Fruit fly (Drosophila melanogaster) whole organism, embryonic: ENCODE data around the gene CG10550.

Experiments used
- Atf3 ChIP-seq: fragments of 200-800 bp; sonication (Bioruptor generic); optimal IDR thresholded peaks from 3 replicates; lab custom pipeline; 2016; ENCODE audit warnings: missing biosample characterization, missing genetic modification characterization
- CG10979 ChIP-seq: fragments of 200-800 bp; sonication (Bioruptor generic); optimal IDR thresholded peaks from 2 replicates; lab custom pipeline; 2018; ENCODE audit warnings: missing biosample characterization, mild to moderate bottlenecking, missing genetic modification characterization, moderate library complexity
- CG11504 ChIP-seq: fragments of 200-800 bp; sonication (Bioruptor generic); optimal IDR thresholded peaks from 3 replicates; lab custom pipeline; 2019; ENCODE audit warnings: missing biosample characterization, mild to moderate bottlenecking, missing genetic modification characterization, moderate library complexity
- CG13424 ChIP-seq: fragments of 200-800 bp; sonication (Bioruptor generic); optimal IDR thresholded peaks from 2 replicates; lab custom pipeline; 2019; ENCODE audit warnings: missing biosample characterization, mild to moderate bottlenecking, missing genetic modification characterization, moderate library complexity
- CG13624 ChIP-seq: fragments of 200-800 bp; sonication (Bioruptor generic); optimal IDR thresholded peaks from 2 replicates; lab custom pipeline; 2016; ENCODE audit warnings: missing biosample characterization, missing genetic modification characterization
- CG2120 ChIP-seq: fragments of 200-800 bp; sonication (Bioruptor generic); optimal IDR thresholded peaks from 3 replicates; lab custom pipeline; 2016; ENCODE audit warnings: missing biosample characterization, missing genetic modification characterization
- CG2199 ChIP-seq: fragments of 200-800 bp; sonication (Bioruptor generic); IDR thresholded peaks from 3 replicates; pipeline ENCODE4 v1.3.6; 2022; ENCODE audit warnings: missing biosample characterization, missing genetic modification characterization
- CG2202 ChIP-seq: fragments of 200-800 bp; sonication (Bioruptor generic); optimal IDR thresholded peaks from 2 replicates; lab custom pipeline; 2018; ENCODE audit warnings: missing biosample characterization, mild to moderate bottlenecking, missing genetic modification characterization
- CG33213 ChIP-seq: fragments of 200-800 bp; sonication (Bioruptor generic); optimal IDR thresholded peaks from 3 replicates; lab custom pipeline; 2016; ENCODE audit warnings: missing biosample characterization, missing genetic modification characterization
- CG34422 ChIP-seq: fragments of 200-800 bp; sonication (Bioruptor generic); IDR thresholded peaks from 3 replicates; pipeline ENCODE4 v1.3.6; 2022; ENCODE audit warnings: missing biosample characterization, missing genetic modification characterization
- CG3995 ChIP-seq: fragments of 200-800 bp; sonication (Bioruptor generic); optimal IDR thresholded peaks from 3 replicates; lab custom pipeline; 2016; ENCODE audit warnings: missing biosample characterization, missing genetic modification characterization
- CG4854 ChIP-seq: fragments of 200-800 bp; sonication (Bioruptor generic); optimal IDR thresholded peaks from 2 replicates; lab custom pipeline; 2016; ENCODE audit warnings: missing biosample characterization, missing genetic modification characterization, inconsistent platforms
- CG6654 ChIP-seq: fragments of 200-800 bp; sonication (Bioruptor generic); optimal IDR thresholded peaks from 2 replicates; lab custom pipeline; 2017; ENCODE audit warnings: missing biosample characterization, mild to moderate bottlenecking, missing genetic modification characterization
- CG7786 ChIP-seq: fragments of 200-800 bp; sonication (Bioruptor generic); optimal IDR thresholded peaks from 2 replicates; lab custom pipeline; 2016; ENCODE audit warnings: missing biosample characterization, missing genetic modification characterization
- CG9727 ChIP-seq: fragments of 200-800 bp; sonication (Bioruptor generic); optimal IDR thresholded peaks from 3 replicates; lab custom pipeline; 2017; ENCODE audit warnings: missing biosample characterization, mild to moderate bottlenecking, missing genetic modification characterization
- CTCF ChIP-seq: fragments of 200-800 bp; sonication (Bioruptor generic); optimal IDR thresholded peaks from 2 replicates; lab custom pipeline; 2017; ENCODE audit warnings: missing biosample characterization, mild to moderate bottlenecking, missing genetic modification characterization, moderate library complexity
- Dll ChIP-seq: fragments of 200-800 bp; sonication (Bioruptor generic); IDR thresholded peaks from 4 replicates; pipeline ENCODE4 v1.3.6; 2022; ENCODE audit warnings: missing biosample characterization, missing genetic modification characterization; ENCODE audit not compliant: partially characterized antibody
- Dp ChIP-seq: fragments of 200-800 bp; sonication (Bioruptor generic); optimal IDR thresholded peaks from 2 replicates; lab custom pipeline; 2018; ENCODE audit warnings: missing biosample characterization, mild to moderate bottlenecking, missing genetic modification characterization, moderate library complexity
- Dref ChIP-seq: fragments of 200-800 bp; sonication (Bioruptor generic); IDR thresholded peaks from 2 replicates; pipeline ENCODE4 v1.3.6; 2022; ENCODE audit warnings: missing biosample characterization, missing genetic modification characterization
- ERR ChIP-seq: fragments of 200-800 bp; sonication (Bioruptor generic); optimal IDR thresholded peaks from 2 replicates; lab custom pipeline; 2016; ENCODE audit warnings: missing biosample characterization, missing genetic modification characterization
- H15 ChIP-seq: fragments of 200-800 bp; sonication (Bioruptor generic); IDR thresholded peaks from 3 replicates; pipeline ENCODE4 v1.3.6; 2022; ENCODE audit warnings: missing biosample characterization, missing genetic modification characterization
- Hsf ChIP-seq: fragments of 200-800 bp; sonication (Bioruptor generic); optimal IDR thresholded peaks from 3 replicates; lab custom pipeline; 2016; ENCODE audit warnings: missing biosample characterization, missing genetic modification characterization
- MESR4 ChIP-seq: fragments of 200-800 bp; sonication (Bioruptor generic); optimal IDR thresholded peaks from 2 replicates; lab custom pipeline; 2018; ENCODE audit warnings: missing biosample characterization, mild to moderate bottlenecking, missing genetic modification characterization, moderate library complexity
- Med ChIP-seq: fragments of 200-800 bp; sonication (Bioruptor generic); peaks from one replicate; lab custom pipeline; 2016; ENCODE audit warnings: missing biosample characterization, missing genetic modification characterization, mild to moderate bottlenecking, inconsistent platforms, moderate library complexity
- Neu2 ChIP-seq: fragments of 200-800 bp; sonication (Bioruptor generic); optimal IDR thresholded peaks from 3 replicates; lab custom pipeline; 2016; ENCODE audit warnings: missing biosample characterization, missing genetic modification characterization, borderline replicate concordance
- Scr ChIP-seq: fragments of 200-800 bp; sonication (Bioruptor generic); IDR thresholded peaks from 2 replicates; pipeline ENCODE4 v1.3.6; 2022; ENCODE audit warnings: missing biosample characterization, missing genetic modification characterization; ENCODE audit not compliant: partially characterized antibody
- Sox100B ChIP-seq: fragments of 200-800 bp; sonication (Bioruptor generic); optimal IDR thresholded peaks from 3 replicates; lab custom pipeline; 2018; ENCODE audit warnings: missing biosample characterization, mild to moderate bottlenecking, missing genetic modification characterization
- Ssrp ChIP-seq: fragments of 200-800 bp; sonication (Bioruptor generic); optimal IDR thresholded peaks from 2 replicates; lab custom pipeline; 2018; ENCODE audit warnings: missing biosample characterization, mild to moderate bottlenecking, missing genetic modification characterization, moderate library complexity
- Stat92E ChIP-seq, 3 experiments: fragments of >200 bp in 2 of 3; fragments of 200-800 bp in 1 of 3; sonication (Bioruptor generic) in 1 of 3; optimal IDR thresholded peaks; 2 replicates each; lab custom pipeline; 2017 to 2019; ENCODE audit warnings: missing biosample characterization in 3 of 3, missing genetic modification characterization in 3 of 3, mild to moderate bottlenecking in 1 of 3, moderate library complexity in 1 of 3
- crp ChIP-seq, 2 experiments: fragments of 200-800 bp; sonication (Bioruptor generic); optimal IDR thresholded peaks; 2 replicates in 1 of 2; 3 replicates in 1 of 2; lab custom pipeline; 2017; ENCODE audit warnings: missing biosample characterization in 2 of 2, missing genetic modification characterization in 2 of 2, mild to moderate bottlenecking in 1 of 2, moderate library complexity in 1 of 2
- gfzf ChIP-seq: fragments of 200-800 bp; sonication (Bioruptor generic); optimal IDR thresholded peaks from 2 replicates; lab custom pipeline; 2016; ENCODE audit warnings: missing biosample characterization, mild to moderate bottlenecking, missing genetic modification characterization, moderate library complexity
- gsb-n ChIP-seq: fragments of 200-800 bp; sonication (Bioruptor generic); optimal IDR thresholded peaks from 3 replicates; lab custom pipeline; 2018; ENCODE audit warnings: missing biosample characterization, mild to moderate bottlenecking, missing genetic modification characterization
- insv ChIP-seq, 2 experiments: fragments of 200-800 bp; sonication (Bioruptor generic); optimal IDR thresholded peaks; 3 replicates each; lab custom pipeline; 2016 to 2018; ENCODE audit warnings: missing biosample characterization in 2 of 2, missing genetic modification characterization in 2 of 2
- knrl ChIP-seq: fragments of 200-800 bp; sonication (Bioruptor generic); IDR thresholded peaks from 3 replicates; pipeline ENCODE4 v1.3.6; 2022; ENCODE audit warnings: missing biosample characterization, missing genetic modification characterization; ENCODE audit not compliant: partially characterized antibody
- lola ChIP-seq, 3 experiments: fragments of >200 bp in 2 of 3; fragments of 200-800 bp in 1 of 3; sonication (Bioruptor generic) in 1 of 3; optimal IDR thresholded peaks; 2 replicates each; lab custom pipeline; 2017 to 2019; ENCODE audit warnings: missing biosample characterization in 3 of 3, missing genetic modification characterization in 3 of 3, mild to moderate bottlenecking in 1 of 3, moderate library complexity in 1 of 3
- nerfin-2 ChIP-seq: fragments of 200-800 bp; sonication (Bioruptor generic); IDR thresholded peaks from 2 replicates; pipeline ENCODE4 v1.3.6; 2022; ENCODE audit warnings: missing biosample characterization, missing genetic modification characterization; ENCODE audit not compliant: partially characterized antibody
- onecut ChIP-seq: fragments of 200-800 bp; sonication (Bioruptor generic); IDR thresholded peaks from 2 replicates; pipeline ENCODE4 v1.3.6; 2022; ENCODE audit warnings: missing biosample characterization, missing genetic modification characterization
- p53 ChIP-seq: fragments of 200-800 bp; sonication (Bioruptor generic); optimal IDR thresholded peaks from 2 replicates; lab custom pipeline; 2016; ENCODE audit warnings: missing biosample characterization, missing genetic modification characterization
- pho ChIP-seq: fragments of 200-800 bp; sonication (Bioruptor generic); optimal IDR thresholded peaks from 2 replicates; lab custom pipeline; 2016; ENCODE audit warnings: missing biosample characterization, missing genetic modification characterization
- ranshi ChIP-seq: fragments of 200-800 bp; sonication (Bioruptor generic); IDR thresholded peaks from 2 replicates; pipeline ENCODE4 v1.3.6; 2022; ENCODE audit warnings: missing biosample characterization, missing genetic modification characterization
- row ChIP-seq: fragments of 200-800 bp; sonication (Bioruptor generic); IDR thresholded peaks from 3 replicates; pipeline ENCODE4 v1.3.6; 2022; ENCODE audit warnings: missing biosample characterization, missing genetic modification characterization
- slbo ChIP-seq: fragments of 200-800 bp; sonication (Bioruptor generic); IDR thresholded peaks from 2 replicates; pipeline ENCODE4 v1.3.6; 2022; ENCODE audit warnings: missing biosample characterization, missing genetic modification characterization
- slp2 ChIP-seq: fragments of 200-800 bp; sonication (Bioruptor generic); optimal IDR thresholded peaks from 2 replicates; lab custom pipeline; 2016; ENCODE audit warnings: missing biosample characterization, missing genetic modification characterization
- sr ChIP-seq: fragments of 200-800 bp; sonication (Bioruptor generic); IDR thresholded peaks from 3 replicates; pipeline ENCODE4 v1.3.6; 2022; ENCODE audit warnings: missing biosample characterization, missing genetic modification characterization
- sug ChIP-seq: fragments of 200-800 bp; optimal IDR thresholded peaks from 2 replicates; lab custom pipeline; 2019; ENCODE audit warnings: missing biosample characterization, mild to moderate bottlenecking, missing genetic modification characterization, moderate library complexity
- trem ChIP-seq: fragments of 200-800 bp; optimal IDR thresholded peaks from 3 replicates; lab custom pipeline; 2019; ENCODE audit warnings: missing biosample characterization, mild to moderate bottlenecking, missing genetic modification characterization, moderate library complexity
- wek ChIP-seq: fragments of 200-800 bp; sonication (Bioruptor generic); optimal IDR thresholded peaks from 3 replicates; lab custom pipeline; 2018; ENCODE audit warnings: missing biosample characterization, mild to moderate bottlenecking, missing genetic modification characterization, moderate library complexity
- zen ChIP-seq: fragments of 200-800 bp; sonication (Bioruptor generic); optimal IDR thresholded peaks from 3 replicates; lab custom pipeline; 2018; ENCODE audit warnings: missing biosample characterization, mild to moderate bottlenecking, missing genetic modification characterization, moderate library complexity
- zfh2 ChIP-seq: fragments of 200-800 bp; sonication (Bioruptor generic); optimal IDR thresholded peaks from 2 replicates; lab custom pipeline; 2016; ENCODE audit warnings: missing biosample characterization, missing genetic modification characterization

CG10550 gene

dm6 chr3R:25265589-25266201, 42.5 kb downstream of the CG10550 start, which contains the start of the genes GlnRS and RIOK2 (continued):
- TF ChIP-seq ERR (GFP tag; lab: Kevin White, UChicago), result peak; percentile 35
- TF ChIP-seq Scr, result peak; percentile 94
- TF ChIP-seq slp2 (GFP tag; lab: Kevin White, UChicago), result no peak
- TF ChIP-seq pho (GFP tag; lab: Kevin White, UChicago), result peak; percentile 5
- no peak for TF ChIP-seq gsb-n (tag; lab: Kevin White, UChicago)
- peak; percentile 35 for TF ChIP-seq Hsf (GFP tag; lab: Kevin White, UChicago)
- TF ChIP-seq Atf3, result peak; percentile 5
- TF ChIP-seq CG13424 (tag; lab: Kevin White, UChicago), result peak; percentile 14
- peak; percentile 43; the same call in 1 of the 2 replicates for TF ChIP-seq slbo
- no peak for TF ChIP-seq Sox100B (GFP tag; lab: Kevin White, UChicago)
- TF ChIP-seq CG33213 (GFP tag; lab: Kevin White, UChicago), result peak; percentile 54
- TF ChIP-seq insv (GFP tag; optimal IDR thresholded peaks at IDR 0.05; lab: Kevin White, UChicago), result no peak
- peak; percentile 95 for TF ChIP-seq MESR4 (GFP tag; lab: Kevin White, UChicago)
- peak; percentile 56 for TF ChIP-seq sug
- TF ChIP-seq zen (tag; lab: Kevin White, UChicago), result peak; percentile 41
- TF ChIP-seq CTCF (GFP tag; lab: Kevin White, UChicago), result peak; percentile 10
- peak; percentile 27 for TF ChIP-seq zfh2 (GFP tag; lab: Kevin White, UChicago)
- peak in 1 of 3 experiments; percentile 12 for TF ChIP-seq Stat92E (GFP tag; optimal IDR thresholded peaks at IDR 0.05; lab: Kevin White, UChicago)
- no peak for TF ChIP-seq onecut (GFP tag; lab: Robert Waterston, UW)
- no peak for TF ChIP-seq Ssrp (tag; lab: Kevin White, UChicago)
- TF ChIP-seq H15 (GFP tag; lab: Robert Waterston, UW), result no peak
- no peak for TF ChIP-seq ranshi (GFP tag; lab: Robert Waterston, UW)
- peak; percentile 10 for TF ChIP-seq CG7786 (GFP tag; lab: Kevin White, UChicago)
- TF ChIP-seq CG6654 (GFP tag; lab: Kevin White, UChicago), result no peak
- TF ChIP-seq CG34422 (GFP tag; lab: Robert Waterston, UW), result peak; percentile 85; the same call in 2 of the 3 replicates
- TF ChIP-seq sr (GFP tag; lab: Robert Waterston, UW), result no peak
- peak; percentile 32 for TF ChIP-seq Dp (GFP tag; lab: Kevin White, UChicago)
- TF ChIP-seq CG2202, result no peak
- peak; percentile 50 for TF ChIP-seq CG3995 (GFP tag; lab: Kevin White, UChicago)
- TF ChIP-seq wek (GFP tag; lab: Kevin White, UChicago), result peak; percentile 11
- no peak for TF ChIP-seq CG11504 (tag; lab: Kevin White, UChicago)
- TF ChIP-seq nerfin-2, result peak; percentile 75; the same call in 1 of the 2 replicates
- TF ChIP-seq CG10979, result peak; percentile 1
- TF ChIP-seq Neu2 (GFP tag; lab: Kevin White, UChicago), result peak; percentile 10
- peak; percentile 91 for TF ChIP-seq gfzf
- TF ChIP-seq CG9727 (GFP tag; lab: Kevin White, UChicago), result peak; percentile 0
- peak; percentile 32 for TF ChIP-seq p53 (GFP tag; lab: Kevin White, UChicago)
- TF ChIP-seq trem, result peak; percentile 81
- peak; percentile 74 for TF ChIP-seq row (GFP tag; lab: Robert Waterston, UW)
- peak; percentile 88 for TF ChIP-seq Dref (GFP tag; lab: Robert Waterston, UW)
- TF ChIP-seq Med, result peak; percentile 78
- no peak for TF ChIP-seq CG2199 (GFP tag; lab: Robert Waterston, UW)
- TF ChIP-seq crp (GFP tag; optimal IDR thresholded peaks at IDR 0.05; lab: Kevin White, UChicago), result peak in 1 of 2 experiments; percentile 63
- peak; percentile 2 for TF ChIP-seq CG2120 (GFP tag; lab: Kevin White, UChicago)
- TF ChIP-seq Dll (GFP tag; lab: Robert Waterston, UW), result peak; percentile 95
- peak in 1 of 3 experiments; percentile 100 for TF ChIP-seq lola (GFP tag; optimal IDR thresholded peaks at IDR 0.05; lab: Kevin White, UChicago)
- TF ChIP-seq CG13624 (GFP tag; lab: Kevin White, UChicago), result peak; percentile 75
- TF ChIP-seq knrl (GFP tag; lab: Robert Waterston, UW), result peak; percentile 95
- no peak for TF ChIP-seq CG4854 (GFP tag; lab: Kevin White, UChicago)
